Worm (Caenorhabditis elegans) whole organism, mixed stage, embryonic: Measurements from ENCODE around the gene F38B2.3.

Source experiments
- M03D4.4 ChIP-seq: sonication (generic microtip); optimal IDR thresholded peaks from 2 replicates; lab custom pipeline; 2017; ENCODE audit warnings: mild to moderate bottlenecking, missing genetic modification characterization, missing compliant biosample characterization
- bed-3 ChIP-seq: fragments of 200-800 bp; sonication (Bioruptor generic); optimal IDR thresholded peaks from 3 replicates; lab custom pipeline; 2018; ENCODE audit warnings: mild to moderate bottlenecking, missing genetic modification characterization, moderate library complexity, missing compliant biosample characterization
- blmp-1 ChIP-seq: fragments of 150-350 bp; optimal IDR thresholded peaks from 2 replicates; lab custom pipeline; 2014; ENCODE audit warnings: missing biosample characterization, missing genetic modification characterization
- ceh-39 ChIP-seq: fragments of 150-350 bp; optimal IDR thresholded peaks from 2 replicates; lab custom pipeline; 2014; ENCODE audit warnings: missing biosample characterization, missing genetic modification characterization
- ceh-43 ChIP-seq: fragments of 200-800 bp; sonication (Bioruptor generic); optimal IDR thresholded peaks from 2 replicates; lab custom pipeline; 2018; ENCODE audit warnings: mild to moderate bottlenecking, missing genetic modification characterization, moderate library complexity, missing compliant biosample characterization
- ceh-83 ChIP-seq: fragments of 200-800 bp; sonication (Bioruptor generic); optimal IDR thresholded peaks from 2 replicates; lab custom pipeline; 2018; ENCODE audit warnings: mild to moderate bottlenecking, missing genetic modification characterization, missing compliant biosample characterization
- ces-1 ChIP-seq: fragments of 150-350 bp; optimal IDR thresholded peaks from 2 replicates; lab custom pipeline; 2014; ENCODE audit warnings: missing biosample characterization, missing genetic modification reagents, missing genetic modification characterization
- cnd-1 ChIP-seq: fragments of 200-800 bp; sonication (Bioruptor generic); optimal IDR thresholded peaks from 2 replicates; lab custom pipeline; 2018; ENCODE audit warnings: mild to moderate bottlenecking, missing genetic modification characterization, missing compliant biosample characterization
- drap-1 ChIP-seq: fragments of 200-800 bp; sonication (Bioruptor generic); optimal IDR thresholded peaks from 3 replicates; lab custom pipeline; 2018; ENCODE audit warnings: mild to moderate bottlenecking, missing genetic modification characterization, missing compliant biosample characterization
- elt-1 ChIP-seq: sonication (generic microtip); optimal IDR thresholded peaks from 2 replicates; lab custom pipeline; 2017; ENCODE audit warnings: missing genetic modification characterization, mild to moderate bottlenecking, missing compliant biosample characterization, antibody characterized with exemption, moderate library complexity, borderline replicate concordance; ENCODE audit not compliant: insufficient read depth
- elt-3 ChIP-seq: fragments of 150-350 bp; optimal IDR thresholded peaks from 2 replicates; lab custom pipeline; 2014; ENCODE audit warnings: missing biosample characterization, missing genetic modification characterization
- flh-1 ChIP-seq: fragments of 200-800 bp; sonication (Bioruptor generic); optimal IDR thresholded peaks from 2 replicates; lab custom pipeline; 2018; ENCODE audit warnings: mild to moderate bottlenecking, missing genetic modification characterization, moderate library complexity, missing compliant biosample characterization
- ham-2 ChIP-seq: fragments of 200-800 bp; sonication (Bioruptor generic); optimal IDR thresholded peaks from 2 replicates; lab custom pipeline; 2018; ENCODE audit warnings: mild to moderate bottlenecking, missing genetic modification characterization, missing compliant biosample characterization
- hlh-1 ChIP-seq: fragments of 150-350 bp; optimal IDR thresholded peaks from 2 replicates; lab custom pipeline; 2014; ENCODE audit warnings: missing biosample characterization, missing genetic modification reagents, missing genetic modification characterization
- lin-13 ChIP-seq: fragments of 150-350 bp; optimal IDR thresholded peaks from 2 replicates; lab custom pipeline; 2014; ENCODE audit warnings: missing biosample characterization, missing genetic modification characterization
- lin-32 ChIP-seq: fragments of 200-800 bp; sonication (Bioruptor generic); optimal IDR thresholded peaks from 2 replicates; lab custom pipeline; 2018; ENCODE audit warnings: mild to moderate bottlenecking, missing genetic modification characterization, missing compliant biosample characterization
- lsy-2 ChIP-seq: fragments of 150-350 bp; optimal IDR thresholded peaks from 2 replicates; lab custom pipeline; 2014; ENCODE audit warnings: missing biosample characterization, missing genetic modification characterization
- mab-5 ChIP-seq: fragments of 150-350 bp; optimal IDR thresholded peaks from 2 replicates; lab custom pipeline; 2014; ENCODE audit warnings: missing biosample characterization, missing genetic modification characterization
- mep-1 ChIP-seq: fragments of 150-350 bp; optimal IDR thresholded peaks from 2 replicates; lab custom pipeline; 2017; ENCODE audit warnings: missing biosample characterization, missing genetic modification reagents, missing genetic modification characterization, inconsistent platforms
- mls-2 ChIP-seq: sonication (generic microtip); optimal IDR thresholded peaks from 2 replicates; lab custom pipeline; 2016; ENCODE audit warnings: mild to moderate bottlenecking, missing genetic modification characterization, moderate library complexity, missing compliant biosample characterization
- nhr-12 ChIP-seq: fragments of 150-350 bp; optimal IDR thresholded peaks from 2 replicates; lab custom pipeline; 2014; ENCODE audit warnings: missing biosample characterization, missing genetic modification characterization
- nhr-2 ChIP-seq: fragments of 150-350 bp; optimal IDR thresholded peaks from 2 replicates; lab custom pipeline; 2014; ENCODE audit warnings: missing biosample characterization, missing genetic modification characterization
- nhr-237 ChIP-seq: fragments of 150-350 bp; optimal IDR thresholded peaks from 2 replicates; lab custom pipeline; 2014; ENCODE audit warnings: missing biosample characterization, missing genetic modification characterization
- nhr-28 ChIP-seq: fragments of 150-350 bp; optimal IDR thresholded peaks from 2 replicates; lab custom pipeline; 2014; ENCODE audit warnings: missing biosample characterization, missing genetic modification characterization
- nhr-76 ChIP-seq: sonication (generic microtip); optimal IDR thresholded peaks from 2 replicates; lab custom pipeline; 2017; ENCODE audit warnings: missing biosample characterization, missing genetic modification characterization
- pha-4 ChIP-seq: fragments of 150-350 bp; optimal IDR thresholded peaks from 2 replicates; lab custom pipeline; 2018; ENCODE audit warnings: missing biosample characterization, missing genetic modification reagents, missing genetic modification characterization
- snpc-4 ChIP-seq: fragments of 150-350 bp; optimal IDR thresholded peaks from 2 replicates; lab custom pipeline; 2014; ENCODE audit warnings: missing biosample characterization, missing genetic modification characterization
- sptf-1 ChIP-seq: sonication (generic microtip); optimal IDR thresholded peaks from 2 replicates; lab custom pipeline; 2017; ENCODE audit warnings: mild to moderate bottlenecking, missing genetic modification characterization, moderate library complexity, missing compliant biosample characterization
- tbx-8 ChIP-seq: fragments of 200-800 bp; sonication (Bioruptor generic); optimal IDR thresholded peaks from 2 replicates; lab custom pipeline; 2018; ENCODE audit warnings: mild to moderate bottlenecking, missing genetic modification characterization, moderate library complexity, missing compliant biosample characterization
- unc-120 ChIP-seq: sonication (generic microtip); optimal IDR thresholded peaks from 2 replicates; lab custom pipeline; 2017; ENCODE audit warnings: missing genetic modification characterization, missing compliant biosample characterization; ENCODE audit not compliant: poor library complexity, severe bottlenecking
- unc-39 ChIP-seq: fragments of 150-350 bp; optimal IDR thresholded peaks from 2 replicates; lab custom pipeline; 2014; ENCODE audit warnings: missing biosample characterization, missing genetic modification characterization
- unc-62 ChIP-seq: fragments of 150-350 bp; optimal IDR thresholded peaks from 2 replicates; lab custom pipeline; 2014; ENCODE audit warnings: missing biosample characterization, missing genetic modification reagents, missing genetic modification characterization
- zip-8 ChIP-seq: fragments of 150-350 bp; optimal IDR thresholded peaks from 2 replicates; lab custom pipeline; 2014; ENCODE audit warnings: missing biosample characterization, missing genetic modification characterization
- ztf-11 ChIP-seq: fragments of 150-350 bp; optimal IDR thresholded peaks from 2 replicates; lab custom pipeline; 2014; ENCODE audit warnings: missing biosample characterization, missing genetic modification characterization

The F38B2.3 gene

DNA sequence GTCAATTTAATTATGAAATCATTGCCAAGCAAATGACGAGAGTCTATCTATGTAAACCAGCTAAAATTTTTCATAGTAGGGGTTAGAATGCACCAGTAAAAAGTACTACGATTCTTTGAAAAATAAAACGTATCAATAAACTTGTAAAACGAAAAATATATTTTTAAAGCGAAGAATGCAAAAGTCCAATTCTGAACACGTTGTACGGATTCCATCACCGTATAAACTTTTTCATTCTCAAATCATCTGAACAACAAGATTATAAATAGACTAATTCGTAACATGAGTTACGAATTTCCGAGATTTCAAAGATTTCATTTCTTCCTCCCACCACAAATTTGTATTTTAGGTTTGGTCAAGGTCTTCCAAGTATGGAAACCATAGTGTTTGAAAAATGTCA lies 30.6 kb upstream of the F38B2.3 start, which contains the start of gene nlp-57:
Gene nlp-57 (plus strand): TSS at position 301 of the 400 bp plus-strand sequence.
- TF ChIP-seq unc-120 (tag; lab: Kevin White, UChicago), result no peak
- no peak for TF ChIP-seq sptf-1 (tag; lab: Kevin White, UChicago)
- no peak for TF ChIP-seq mls-2 (tag; lab: Kevin White, UChicago)
- TF ChIP-seq nhr-2 (tag; lab: Kevin White, UChicago), result no peak
- no peak for TF ChIP-seq nhr-76
- no peak for TF ChIP-seq pha-4 (tag; lab: Kevin White, UChicago)
- TF ChIP-seq mep-1 (tag; lab: Kevin White, UChicago), result no peak
- TF ChIP-seq bed-3 (GFP tag; lab: Kevin White, UChicago), result no peak
- no peak for TF ChIP-seq lsy-2 (tag; lab: Kevin White, UChicago)
- TF ChIP-seq ceh-43 (GFP tag; lab: Kevin White, UChicago), result no peak

DNA sequence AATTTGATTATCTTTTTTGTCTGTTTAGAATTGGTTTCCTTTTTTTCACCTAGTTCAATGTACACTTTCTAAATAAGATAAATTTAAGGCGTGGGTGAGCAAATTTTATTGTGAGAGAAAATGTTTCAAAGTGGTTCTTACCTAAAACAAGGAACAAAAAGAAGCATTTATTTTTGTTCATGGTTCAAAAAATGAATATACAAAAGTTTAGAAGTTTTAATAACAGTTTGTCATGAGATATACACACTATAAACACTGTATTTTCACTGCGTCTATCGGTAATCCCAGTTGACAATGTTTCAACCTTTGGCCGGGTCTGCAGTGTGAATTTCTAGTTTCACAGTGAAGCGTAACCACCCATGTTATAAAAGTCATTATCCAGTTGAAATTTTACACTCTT lies 29.2 kb upstream of the F38B2.3 start, which contains the start of gene F08G12.11:
Gene F08G12.11 (minus strand): TSS at position 181 of the 400 bp plus-strand sequence.
- no peak for TF ChIP-seq mls-2 (tag; lab: Kevin White, UChicago)

DNA sequence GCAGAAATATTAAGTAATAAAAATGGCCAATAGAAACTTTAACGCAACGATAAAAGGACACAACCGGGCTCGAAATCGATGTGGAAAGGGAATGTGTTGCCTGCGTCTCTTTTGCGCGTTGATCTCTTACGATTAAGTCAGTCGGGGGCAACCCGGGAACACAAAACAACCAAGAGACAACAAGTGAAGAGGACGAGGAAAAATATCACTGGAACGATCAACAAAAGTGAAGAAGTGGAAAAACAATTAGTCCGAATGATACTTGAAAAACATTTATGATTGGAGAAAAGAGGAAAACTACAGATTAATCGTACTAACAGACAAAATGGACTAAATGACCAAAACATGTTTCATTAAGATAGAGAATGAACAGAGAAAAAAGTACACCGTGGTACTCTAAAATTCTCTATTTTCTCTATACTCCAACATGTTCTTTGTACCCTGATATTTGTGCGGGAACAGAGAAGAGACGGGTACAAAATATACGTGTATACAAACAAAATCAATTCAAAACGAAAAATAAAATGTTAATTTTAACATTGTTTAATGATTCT lies 24.2 kb upstream of the F38B2.3 start, which contains the start of gene F08G12.5:
Gene F08G12.5 (minus strand): TSS at position 1 of the 554 bp plus-strand sequence.
- TF ChIP-seq unc-39 (tag; lab: Kevin White, UChicago) (no peak), elt-3 (tag; lab: Kevin White, UChicago) (no peak), ceh-39 (tag; lab: Kevin White, UChicago) (no peak), ham-2 (GFP tag; lab: Kevin White, UChicago) (no peak), blmp-1 (tag; lab: Kevin White, UChicago) (no peak), nhr-76 (no peak), drap-1 (GFP tag; lab: Kevin White, UChicago) (no peak), mab-5 (tag; lab: Kevin White, UChicago) (no peak), lin-13 (tag; lab: Kevin White, UChicago) (no peak), ceh-43 (GFP tag; lab: Kevin White, UChicago) (no peak)

ce11 chrX:11307056-11307455 lies 20.9 kb upstream of the F38B2.3 start, which contains the start of gene vhl-1:
Gene vhl-1 (plus strand): TSS chrX:11307356.
- TF ChIP-seq mls-2 (tag; lab: Kevin White, UChicago) (no peak), lin-32 (GFP tag; lab: Kevin White, UChicago) (no peak), cnd-1 (tag; lab: Kevin White, UChicago) (no peak), unc-62 (GFP tag; lab: Kevin White, UChicago) (no peak), M03D4.4 (tag; lab: Kevin White, UChicago) (no peak)

- TF ChIP-seq ces-1 (GFP tag; lab: Kevin White, UChicago), result no peak
- no peak for TF ChIP-seq snpc-4 (tag; lab: Kevin White, UChicago)
- no peak for TF ChIP-seq cnd-1 (tag; lab: Kevin White, UChicago)
- no peak for TF ChIP-seq unc-62 (GFP tag; lab: Kevin White, UChicago)
- no peak for TF ChIP-seq ceh-43 (GFP tag; lab: Kevin White, UChicago)
- no peak for TF ChIP-seq sptf-1 (tag; lab: Kevin White, UChicago)
- TF ChIP-seq hlh-1, result no peak
- no peak for TF ChIP-seq nhr-28 (tag; lab: Kevin White, UChicago)
Measured at ce11 chrX:11305773-11306172, 19.6 kb upstream of the F38B2.3 start, which contains the start of gene F08G12.1. Gene F08G12.1 (minus strand): TSS chrX:11305873.

- peak; percentile 15 for TF ChIP-seq unc-39 (tag; lab: Kevin White, UChicago)
- no peak for TF ChIP-seq mab-5 (tag; lab: Kevin White, UChicago)
- TF ChIP-seq nhr-76, result no peak
- no peak for TF ChIP-seq zip-8 (tag; lab: Kevin White, UChicago)
- no peak for TF ChIP-seq elt-3 (tag; lab: Kevin White, UChicago)
- TF ChIP-seq mep-1 (tag; lab: Kevin White, UChicago), result peak; percentile 35
- peak; percentile 46 for TF ChIP-seq ces-1 (GFP tag; lab: Kevin White, UChicago)
- TF ChIP-seq ztf-11, result peak; percentile 49
- TF ChIP-seq flh-1, result no peak
- no peak for TF ChIP-seq nhr-237 (tag; lab: Kevin White, UChicago)
- TF ChIP-seq ham-2 (GFP tag; lab: Kevin White, UChicago), result no peak
- TF ChIP-seq lsy-2 (tag; lab: Kevin White, UChicago), result peak; percentile 48
- peak; percentile 56 for TF ChIP-seq drap-1 (GFP tag; lab: Kevin White, UChicago)
- TF ChIP-seq nhr-12 (tag; lab: Kevin White, UChicago), result no peak
- TF ChIP-seq ceh-83 (GFP tag; lab: Kevin White, UChicago), result no peak
- TF ChIP-seq lin-13 (tag; lab: Kevin White, UChicago), result no peak
- no peak for TF ChIP-seq tbx-8 (GFP tag; lab: Kevin White, UChicago)
- no peak for TF ChIP-seq bed-3 (GFP tag; lab: Kevin White, UChicago)
- TF ChIP-seq unc-120 (tag; lab: Kevin White, UChicago), result peak; percentile 15
- peak; percentile 72 for TF ChIP-seq M03D4.4 (tag; lab: Kevin White, UChicago)
- TF ChIP-seq elt-1 (tag; lab: Kevin White, UChicago), result no peak
- TF ChIP-seq blmp-1 (tag; lab: Kevin White, UChicago), result no peak
- TF ChIP-seq pha-4 (tag; lab: Kevin White, UChicago), result peak; percentile 52
- peak; percentile 13 for TF ChIP-seq unc-62 (GFP tag; lab: Kevin White, UChicago)
- TF ChIP-seq sptf-1 (tag; lab: Kevin White, UChicago), result peak; percentile 66
- no peak for TF ChIP-seq nhr-28 (tag; lab: Kevin White, UChicago)
- no peak for TF ChIP-seq lin-32 (GFP tag; lab: Kevin White, UChicago)
Measured at ce11 chrX:11299642-11300307, 13.6 kb upstream of the F38B2.3 start, which contains the start of the genes snrp-40.1 and F08G12.3. Gene snrp-40.1 (minus strand): TSS chrX:11299784. Gene F08G12.3 (plus strand): TSS chrX:11300257.
